Worm (Caenorhabditis elegans) whole organism, mixed stage, embryonic: Measurements from ENCODE around the gene Y38C1AA.19.

ENCODE experiments used
- ces-1 ChIP-seq: fragments of 150-350 bp; optimal IDR thresholded peaks from 2 replicates; lab custom pipeline; 2014; ENCODE audit warnings: missing biosample characterization, missing genetic modification reagents, missing genetic modification characterization
- flh-1 ChIP-seq: fragments of 200-800 bp; sonication (Bioruptor generic); optimal IDR thresholded peaks from 2 replicates; lab custom pipeline; 2018; ENCODE audit warnings: mild to moderate bottlenecking, missing genetic modification characterization, moderate library complexity, missing compliant biosample characterization
- hlh-1 ChIP-seq: fragments of 150-350 bp; optimal IDR thresholded peaks from 2 replicates; lab custom pipeline; 2014; ENCODE audit warnings: missing biosample characterization, missing genetic modification reagents, missing genetic modification characterization
- lin-13 ChIP-seq: fragments of 150-350 bp; optimal IDR thresholded peaks from 2 replicates; lab custom pipeline; 2014; ENCODE audit warnings: missing biosample characterization, missing genetic modification characterization
- mep-1 ChIP-seq: fragments of 150-350 bp; optimal IDR thresholded peaks from 2 replicates; lab custom pipeline; 2017; ENCODE audit warnings: missing biosample characterization, missing genetic modification reagents, missing genetic modification characterization, inconsistent platforms
- nhr-28 ChIP-seq: fragments of 150-350 bp; optimal IDR thresholded peaks from 2 replicates; lab custom pipeline; 2014; ENCODE audit warnings: missing biosample characterization, missing genetic modification characterization
- pha-4 ChIP-seq: fragments of 150-350 bp; optimal IDR thresholded peaks from 2 replicates; lab custom pipeline; 2018; ENCODE audit warnings: missing biosample characterization, missing genetic modification reagents, missing genetic modification characterization
- ztf-11 ChIP-seq: fragments of 150-350 bp; optimal IDR thresholded peaks from 2 replicates; lab custom pipeline; 2014; ENCODE audit warnings: missing biosample characterization, missing genetic modification characterization

DNA sequence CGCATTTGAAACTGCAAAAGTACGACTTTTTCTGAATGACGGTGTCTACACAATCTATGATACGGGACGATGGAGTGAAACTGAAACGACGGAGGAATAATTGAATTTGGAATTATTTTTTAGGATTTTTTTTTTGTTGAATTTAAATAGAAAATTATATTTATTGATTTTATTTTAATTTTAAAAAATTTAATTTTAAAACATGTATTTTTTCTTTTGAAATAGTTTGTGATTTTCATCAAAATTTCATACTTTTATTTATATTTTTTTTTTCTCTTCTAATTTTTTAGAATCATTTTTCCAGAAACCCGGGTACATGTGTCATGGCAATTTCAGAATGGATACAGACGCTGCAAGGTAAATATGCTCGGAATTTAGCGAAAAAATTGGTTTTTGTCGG is 47.9 kb downstream of the Y38C1AA.19 start, which contains the start of gene Y38C1AA.1:
- TF ChIP-seq ces-1 (no peak), lin-13 (tag; lab: Kevin White, UChicago) (no peak), mep-1 (tag; lab: Kevin White, UChicago) (no peak), hlh-1 (tag; lab: Kevin White, UChicago) (no peak), ztf-11 (tag; lab: Kevin White, UChicago) (no peak), flh-1 (GFP tag; lab: Kevin White, UChicago) (no peak), pha-4 (tag; lab: Kevin White, UChicago) (no peak), nhr-28 (no peak)
